Worm (Caenorhabditis elegans): ENCODE measurements around the gene zip-8.

The zip-8 gene

ce11 chrIII:6444335-6444734 is 34.4 kb upstream of the zip-8 start, which contains the start of gene C05D11.13:
TSS of gene C05D11.13 (minus strand) at chrIII:6444586.
- TF ChIP-seq fos-1 (tag; optimal IDR thresholded peaks at IDR 0.05) (no peak), elt-3 (tag; optimal IDR thresholded peaks at IDR 0.05) (no peak), nhr-12 (tag; optimal IDR thresholded peaks at IDR 0.05) (no peak), ama-1 (optimal IDR thresholded peaks at IDR 0.05) (peak; percentile 77), zag-1 (tag; optimal IDR thresholded peaks at IDR 0.05) (no peak), ZK546.5 (tag; optimal IDR thresholded peaks at IDR 0.05) (no peak), pha-4 (tag; optimal IDR thresholded peaks at IDR 0.05) (peak; percentile 86), lin-39 (tag; optimal IDR thresholded peaks at IDR 0.05) (peak; percentile 26), ceh-16 (tag; optimal IDR thresholded peaks at IDR 0.05) (no peak), ceh-28 (tag; optimal IDR thresholded peaks at IDR 0.05) (no peak), mml-1 (tag; optimal IDR thresholded peaks at IDR 0.05) (no peak), hmg-11 (tag; optimal IDR thresholded peaks at IDR 0.05) (peak; percentile 67), ztf-4 (tag; optimal IDR thresholded peaks at IDR 0.05) (no peak), elt-2 (tag; optimal IDR thresholded peaks at IDR 0.05) (peak; percentile 64), nhr-43 (tag; optimal IDR thresholded peaks at IDR 0.05; ENCODE audit: poor library complexity, severe bottlenecking) (peak; percentile 76), nhr-237 (tag; optimal IDR thresholded peaks at IDR 0.05) (no peak), unc-39 (tag; optimal IDR thresholded peaks at IDR 0.05) (no peak), nhr-25 (tag; optimal IDR thresholded peaks at IDR 0.05) (peak; percentile 45), nhr-76 (tag; optimal IDR thresholded peaks at IDR 0.05) (no peak), egl-5 (tag; optimal IDR thresholded peaks at IDR 0.05) (no peak), ztf-11 (tag; optimal IDR thresholded peaks at IDR 0.05) (no peak), mdl-1 (tag; optimal IDR thresholded peaks at IDR 0.05) (no peak), pqm-1 (tag; optimal IDR thresholded peaks at IDR 0.05) (peak; percentile 33), nhr-28 (tag; optimal IDR thresholded peaks at IDR 0.05) (no peak), eor-1 (tag; optimal IDR thresholded peaks at IDR 0.05) (no peak), ceh-9 (tag; optimal IDR thresholded peaks at IDR 0.05) (no peak), tbx-2 (tag; optimal IDR thresholded peaks at IDR 0.05) (peak; percentile 14), nhr-23 (tag; optimal IDR thresholded peaks at IDR 0.05) (peak; percentile 65), elt-1 (tag; optimal IDR thresholded peaks at IDR 0.05) (no peak), nfya-1 (tag; optimal IDR thresholded peaks at IDR 0.05; ENCODE audit: insufficient read depth) (peak; percentile 78), nhr-77 (tag; optimal IDR thresholded peaks at IDR 0.05) (no peak), nhr-67 (tag; optimal IDR thresholded peaks at IDR 0.05) (no peak), snpc-4 (tag; optimal IDR thresholded peaks at IDR 0.05) (peak; percentile 50), daf-12 (tag; optimal IDR thresholded peaks at IDR 0.05) (no peak), R02D3.7 (tag; optimal IDR thresholded peaks at IDR 0.05) (no peak), ceh-82 (tag; optimal IDR thresholded peaks at IDR 0.05) (no peak), fkh-2 (tag; optimal IDR thresholded peaks at IDR 0.05) (no peak), nhr-11 (tag; optimal IDR thresholded peaks at IDR 0.05) (no peak), fkh-10 (GFP tag; optimal IDR thresholded peaks at IDR 0.05) (no peak), lin-15B (tag; optimal IDR thresholded peaks at IDR 0.05) (peak; percentile 2), lsy-12 (tag; optimal IDR thresholded peaks at IDR 0.05) (no peak), sea-2 (GFP tag; optimal IDR thresholded peaks at IDR 0.05) (no peak), aly-2 (tag; optimal IDR thresholded peaks at IDR 0.05) (no peak), egl-27 (tag; optimal IDR thresholded peaks at IDR 0.05) (no peak), skn-1 (tag; optimal IDR thresholded peaks at IDR 0.05) (no peak), unc-62 (GFP tag; optimal IDR thresholded peaks at IDR 0.05) (no peak), jun-1 (tag; optimal IDR thresholded peaks at IDR 0.05) (no peak)

- TF ChIP-seq lsy-12 (tag; optimal IDR thresholded peaks at IDR 0.05), result no peak
- no peak for TF ChIP-seq elt-2 (tag; optimal IDR thresholded peaks at IDR 0.05)
- TF ChIP-seq fkh-2 (tag; optimal IDR thresholded peaks at IDR 0.05), result no peak
- TF ChIP-seq ZK546.5 (tag; optimal IDR thresholded peaks at IDR 0.05), result no peak
- TF ChIP-seq hmg-11 (tag; optimal IDR thresholded peaks at IDR 0.05), result no peak
- TF ChIP-seq nhr-67 (tag; optimal IDR thresholded peaks at IDR 0.05), result no peak
- TF ChIP-seq pha-4 (tag; optimal IDR thresholded peaks at IDR 0.05), result no peak
- no peak for TF ChIP-seq aly-2 (tag; optimal IDR thresholded peaks at IDR 0.05)
- no peak for TF ChIP-seq ceh-28 (tag; optimal IDR thresholded peaks at IDR 0.05)
- no peak for TF ChIP-seq unc-39 (tag; optimal IDR thresholded peaks at IDR 0.05)
Observed at ce11 chrIII:6446807-6447206, 31.9 kb upstream of the zip-8 start, which contains the start of gene let-721. TSS of gene let-721 (minus strand) at chrIII:6446907.
